Fruit fly (Drosophila melanogaster) whole organism, pupa: Measurements from ENCODE around the gene endos.

Experiments used
- CG13204 ChIP-seq: fragments of 200-800 bp; sonication (Bioruptor generic); optimal IDR thresholded peaks from 2 replicates; lab custom pipeline; 2018; ENCODE audit warnings: missing biosample characterization, mild to moderate bottlenecking, missing genetic modification characterization, moderate library complexity
- CG17806 ChIP-seq: fragments of 200-800 bp; sonication (Bioruptor generic); optimal IDR thresholded peaks from 2 replicates; lab custom pipeline; 2018; ENCODE audit warnings: missing biosample characterization, mild to moderate bottlenecking, missing genetic modification characterization, moderate library complexity
- CG32121 ChIP-seq: fragments of 200-800 bp; sonication (Bioruptor generic); IDR thresholded peaks from 2 replicates; pipeline ENCODE4 v1.3.6; 2022; ENCODE audit warnings: missing biosample characterization, missing genetic modification characterization
- CG34367 ChIP-seq: fragments of 200-800 bp; sonication (Bioruptor generic); optimal IDR thresholded peaks from 2 replicates; lab custom pipeline; 2018; ENCODE audit warnings: missing biosample characterization, mild to moderate bottlenecking, missing genetic modification characterization
- CG8159 ChIP-seq: fragments of 200-800 bp; sonication (Bioruptor generic); optimal IDR thresholded peaks from 3 replicates; lab custom pipeline; 2018; ENCODE audit warnings: missing biosample characterization, mild to moderate bottlenecking, missing genetic modification characterization, moderate library complexity
- Pif1A ChIP-seq: fragments of 200-800 bp; sonication (Bioruptor generic); optimal IDR thresholded peaks from 3 replicates; lab custom pipeline; 2016; ENCODE audit warnings: missing biosample characterization, missing genetic modification characterization
- Snoo ChIP-seq: fragments of 200-800 bp; sonication (Bioruptor generic); optimal IDR thresholded peaks from 3 replicates; lab custom pipeline; 2017; ENCODE audit warnings: missing biosample characterization, mild to moderate bottlenecking, missing genetic modification characterization, inconsistent platforms
- gl ChIP-seq: fragments of 200-800 bp; sonication (Bioruptor generic); optimal IDR thresholded peaks from 2 replicates; lab custom pipeline; 2018; ENCODE audit warnings: missing biosample characterization, mild to moderate bottlenecking, missing genetic modification characterization

DNA sequence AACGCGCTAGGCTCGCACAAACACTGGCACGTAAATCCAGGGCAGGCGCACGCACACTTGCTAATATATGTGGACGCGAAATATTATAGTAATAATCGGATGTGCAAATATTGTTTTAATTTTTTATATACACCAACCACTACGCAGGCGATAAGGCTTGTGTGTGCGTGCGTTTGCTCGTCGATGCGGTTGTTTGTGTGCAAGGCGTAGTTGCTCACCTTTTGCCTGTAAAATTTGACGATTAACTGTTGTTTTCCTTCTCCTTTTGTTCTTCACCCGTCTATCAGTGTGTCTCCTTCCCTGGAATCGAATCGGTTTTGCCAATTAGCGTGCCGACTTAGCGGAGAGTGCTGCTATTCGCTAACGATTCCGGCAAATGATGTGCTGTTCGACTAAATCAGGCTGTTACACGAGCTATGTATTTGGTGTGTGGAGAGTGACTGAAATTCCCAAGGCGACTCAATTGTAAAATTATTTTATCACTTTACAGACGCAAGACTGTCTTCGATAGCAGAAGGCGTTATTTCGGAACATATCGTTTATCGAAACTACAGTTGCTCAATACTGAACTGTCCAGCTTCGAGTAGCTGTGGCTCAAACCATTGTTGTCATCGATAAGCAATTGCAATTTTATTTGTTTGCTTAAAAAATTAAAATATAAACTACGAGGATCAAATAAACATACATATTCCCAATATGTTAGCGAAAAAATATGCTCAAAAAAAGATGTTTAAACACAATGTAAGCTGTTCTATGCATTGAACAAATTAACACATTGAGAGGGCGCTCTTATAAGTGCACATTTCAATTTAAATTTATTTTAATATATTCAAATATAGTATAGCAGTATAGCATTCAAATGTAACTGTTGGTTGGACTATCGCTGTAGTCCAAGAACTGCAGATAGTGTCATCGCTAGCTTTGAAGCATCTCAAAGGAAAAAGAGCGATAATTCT is at the start of gene endos, which contains the start of gene CG6650:
- no peak for TF ChIP-seq CG34367 (tag; lab: Kevin White, UChicago)
- TF ChIP-seq CG13204, result peak; percentile 25
- TF ChIP-seq CG32121 (GFP tag; lab: Robert Waterston, UW), result peak; percentile 38; the same call in 1 of the 2 replicates
- peak; percentile 5 for TF ChIP-seq CG17806 (tag; lab: Kevin White, UChicago)
- TF ChIP-seq Snoo, result peak; percentile 5
- peak; percentile 18 for TF ChIP-seq gl (tag; lab: Kevin White, UChicago)
- no peak for TF ChIP-seq Pif1A (GFP tag; lab: Kevin White, UChicago)
- peak; percentile 21 for TF ChIP-seq CG8159
